Worm (Caenorhabditis elegans) whole organism, L4 larva: ENCODE measurements around the gene C33D9.6.

Experiments used
- F10B5.3 ChIP-seq: sonication (generic microtip); optimal IDR thresholded peaks from 2 replicates; lab custom pipeline; 2016; ENCODE audit warnings: mild to moderate bottlenecking, missing genetic modification characterization, missing compliant biosample characterization
- F26F4.8 ChIP-seq: fragments of 200-800 bp; sonication (Bioruptor generic); conservative IDR thresholded peaks from 2 replicates; pipeline ENCODE4 v1.3.6; 2022; ENCODE audit warnings: missing genetic modification characterization, missing compliant biosample characterization
- Y105C5A.15 ChIP-seq: fragments of 200-800 bp; sonication (Bioruptor generic); IDR thresholded peaks from 2 replicates; pipeline ENCODE4 v1.3.6; 2022; ENCODE audit warnings: missing genetic modification characterization, missing compliant biosample characterization
- Y75B8A.6 ChIP-seq: fragments of 200-800 bp; sonication (Bioruptor generic); IDR thresholded peaks from 2 replicates; pipeline ENCODE4 v1.3.6; 2022; ENCODE audit warnings: missing genetic modification reagents, missing genetic modification characterization, missing compliant biosample characterization
- aha-1 ChIP-seq: fragments of 150-350 bp; peaks from one replicate; lab custom pipeline; 2014; ENCODE audit warnings: missing biosample characterization, missing genetic modification characterization
- aly-2 ChIP-seq: sonication (generic microtip); optimal IDR thresholded peaks from 2 replicates; lab custom pipeline; 2018; ENCODE audit warnings: missing biosample characterization, missing genetic modification characterization
- ceh-28 ChIP-seq: fragments of 150-350 bp; optimal IDR thresholded peaks from 2 replicates; lab custom pipeline; 2014; ENCODE audit warnings: missing biosample characterization, missing genetic modification reagents, missing genetic modification characterization
- ceh-62 ChIP-seq: sonication (generic microtip); optimal IDR thresholded peaks from 2 replicates; lab custom pipeline; 2017; ENCODE audit warnings: missing biosample characterization, missing genetic modification characterization
- ctbp-1 ChIP-seq: fragments of 200-800 bp; sonication (Bioruptor generic); IDR thresholded peaks from 2 replicates; pipeline ENCODE4 v1.3.6; 2022; ENCODE audit warnings: missing genetic modification reagents, missing genetic modification characterization, missing compliant biosample characterization
- daf-19 ChIP-seq: fragments of 200-800 bp; sonication (Bioruptor generic); conservative IDR thresholded peaks from 2 replicates; pipeline ENCODE4 v1.3.6; 2022; ENCODE audit warnings: missing genetic modification characterization, missing compliant biosample characterization
- dmd-6 ChIP-seq: fragments of 200-800 bp; sonication (Bioruptor generic); IDR thresholded peaks from 2 replicates; pipeline ENCODE4 v1.3.6; 2022; ENCODE audit warnings: missing genetic modification reagents, missing genetic modification characterization, missing compliant biosample characterization
- dmd-9 ChIP-seq: fragments of 200-800 bp; sonication (Bioruptor generic); IDR thresholded peaks from 2 replicates; pipeline ENCODE4 v1.3.6; 2022; ENCODE audit warnings: missing genetic modification reagents, missing genetic modification characterization, missing compliant biosample characterization
- duxl-1 ChIP-seq: sonication (generic microtip); optimal IDR thresholded peaks from 2 replicates; lab custom pipeline; 2016; ENCODE audit warnings: mild to moderate bottlenecking, missing genetic modification characterization, moderate library complexity, missing compliant biosample characterization; ENCODE audit not compliant: poor library complexity
- egl-27 ChIP-seq: sonication (generic microtip); optimal IDR thresholded peaks from 3 replicates; lab custom pipeline; 2017; ENCODE audit warnings: missing biosample characterization, missing genetic modification reagents, missing genetic modification characterization
- egl-43 ChIP-seq: fragments of 200-800 bp; sonication (Bioruptor generic); IDR thresholded peaks from 2 replicates; pipeline ENCODE4 v1.3.6; 2022; ENCODE audit warnings: missing genetic modification reagents, missing genetic modification characterization, missing compliant biosample characterization
- fkh-10 ChIP-seq: fragments of 150-350 bp; optimal IDR thresholded peaks from 2 replicates; lab custom pipeline; 2014; ENCODE audit warnings: missing biosample characterization, missing genetic modification reagents, missing genetic modification characterization
- hif-1 ChIP-seq, 2 experiments: sonication (generic microtip); optimal IDR thresholded peaks; 2 replicates each; lab custom pipeline; 2016 to 2017; ENCODE audit warnings: missing compliant biosample characterization in 2 of 2, missing genetic modification characterization in 2 of 2, missing genetic modification reagents in 2 of 2, missing genotype in 2 of 2, mild to moderate bottlenecking in 1 of 2
- hlh-11 ChIP-seq: fragments of 200-800 bp; sonication (Bioruptor generic); optimal IDR thresholded peaks from 2 replicates; lab custom pipeline; 2018; ENCODE audit warnings: mild to moderate bottlenecking, missing genetic modification characterization, missing compliant biosample characterization
- lin-1 ChIP-seq: fragments of 200-800 bp; sonication (Bioruptor generic); IDR thresholded peaks from 2 replicates; pipeline ENCODE4 v1.3.6; 2022; ENCODE audit warnings: missing genetic modification reagents, missing genetic modification characterization, missing compliant biosample characterization
- lin-29 ChIP-seq: fragments of 200-800 bp; sonication (Bioruptor generic); IDR thresholded peaks from 2 replicates; pipeline ENCODE4 v1.3.6; 2022; ENCODE audit warnings: missing genetic modification reagents, missing genetic modification characterization, missing compliant biosample characterization
- lin-38 ChIP-seq: fragments of 200-800 bp; sonication (Bioruptor generic); IDR thresholded peaks from 2 replicates; pipeline ENCODE4 v1.3.6; 2022; ENCODE audit warnings: missing genetic modification reagents, missing genetic modification characterization, missing compliant biosample characterization
- lir-3 ChIP-seq: sonication (generic microtip); optimal IDR thresholded peaks from 2 replicates; lab custom pipeline; 2016; ENCODE audit warnings: mild to moderate bottlenecking, missing genetic modification characterization, missing compliant biosample characterization
- madf-9 ChIP-seq: fragments of 200-800 bp; sonication (Bioruptor generic); conservative IDR thresholded peaks from 2 replicates; pipeline ENCODE4 v1.3.6; 2022; ENCODE audit warnings: missing genetic modification reagents, missing genetic modification characterization, missing compliant biosample characterization
- mdt-29 ChIP-seq: fragments of 200-800 bp; sonication (Bioruptor generic); IDR thresholded peaks from 2 replicates; pipeline ENCODE4 v1.3.6; 2022; ENCODE audit warnings: missing genetic modification reagents, missing genetic modification characterization, missing compliant biosample characterization
- mep-1 ChIP-seq: fragments of 150-350 bp; sonication (generic microtip); optimal IDR thresholded peaks from 3 replicates; lab custom pipeline; 2014; ENCODE audit warnings: missing biosample characterization, missing genetic modification characterization
- mes-2 ChIP-seq: sonication (generic microtip); optimal IDR thresholded peaks from 2 replicates; lab custom pipeline; 2016; ENCODE audit warnings: missing genotype, mild to moderate bottlenecking, missing genetic modification characterization, missing compliant biosample characterization; ENCODE audit not compliant: poor library complexity, severe bottlenecking
- mxl-3 ChIP-seq: fragments of 200-800 bp; sonication (Bioruptor generic); optimal IDR thresholded peaks from 2 replicates; lab custom pipeline; 2018; ENCODE audit warnings: mild to moderate bottlenecking, missing genetic modification characterization, missing compliant biosample characterization
- nhr-102 ChIP-seq: sonication (generic microtip); optimal IDR thresholded peaks from 2 replicates; lab custom pipeline; 2016; ENCODE audit warnings: mild to moderate bottlenecking, missing genetic modification characterization, moderate library complexity, missing compliant biosample characterization
- nhr-111 ChIP-seq: fragments of 200-800 bp; sonication (Bioruptor generic); optimal IDR thresholded peaks from 2 replicates; lab custom pipeline; 2018; ENCODE audit warnings: mild to moderate bottlenecking, missing genetic modification characterization, missing compliant biosample characterization
- nhr-28 ChIP-seq: fragments of 150-350 bp; optimal IDR thresholded peaks from 2 replicates; lab custom pipeline; 2014; ENCODE audit warnings: missing biosample characterization, missing genetic modification characterization
- pha-4 ChIP-seq, 2 experiments: fragments of 150-350 bp in 1 of 2; fragments of 200-800 bp in 1 of 2; sonication (Bioruptor generic) in 1 of 2; IDR thresholded peaks in 1 of 2; optimal IDR thresholded peaks in 1 of 2; 2 replicates each; pipeline versions ENCODE4 v1.3.6 to Lab custom; 2014 to 2022; ENCODE audit warnings: missing genetic modification characterization in 2 of 2, missing genetic modification reagents in 2 of 2, missing biosample characterization in 1 of 2, missing compliant biosample characterization in 1 of 2
- rbr-2 ChIP-seq: sonication (generic microtip); optimal IDR thresholded peaks from 2 replicates; lab custom pipeline; 2016; ENCODE audit warnings: missing genotype, missing genetic modification characterization, missing compliant biosample characterization
- saeg-2 ChIP-seq: fragments of 200-800 bp; sonication (Bioruptor generic); IDR thresholded peaks from 2 replicates; pipeline ENCODE4 v1.3.6; 2022; ENCODE audit warnings: missing genetic modification reagents, missing genetic modification characterization, missing compliant biosample characterization
- skn-1 ChIP-seq: fragments of 150-350 bp; optimal IDR thresholded peaks from 2 replicates; lab custom pipeline; 2014; ENCODE audit warnings: missing biosample characterization, missing genetic modification characterization
- snpc-1.2 ChIP-seq: fragments of 200-800 bp; sonication (Bioruptor generic); IDR thresholded peaks from 2 replicates; pipeline ENCODE4 v1.3.6; 2022; ENCODE audit warnings: missing genetic modification reagents, missing genetic modification characterization, missing compliant biosample characterization
- snpc-4 ChIP-seq: fragments of 150-350 bp; optimal IDR thresholded peaks from 2 replicates; lab custom pipeline; 2014; ENCODE audit warnings: missing biosample characterization, missing genetic modification characterization
- spr-1 ChIP-seq: sonication (generic microtip); optimal IDR thresholded peaks from 2 replicates; lab custom pipeline; 2016; ENCODE audit warnings: mild to moderate bottlenecking, missing genetic modification characterization, missing compliant biosample characterization
- tra-1 ChIP-seq: fragments of 200-800 bp; sonication (Bioruptor generic); IDR thresholded peaks from 2 replicates; pipeline ENCODE4 v1.3.6; 2022; ENCODE audit warnings: missing genetic modification reagents, missing genetic modification characterization, missing compliant biosample characterization
- unc-39 ChIP-seq: sonication (generic microtip); optimal IDR thresholded peaks from 2 replicates; lab custom pipeline; 2017; ENCODE audit warnings: missing biosample characterization, missing genetic modification characterization
- unc-62 ChIP-seq, 3 experiments: fragments of 150-350 bp in 1 of 3; sonication (generic microtip); optimal IDR thresholded peaks in 2 of 3; peaks in 1 of 3; 1 replicate in 1 of 3; 2 replicates in 2 of 3; lab custom pipeline; 2014 to 2017; ENCODE audit warnings: missing biosample characterization in 3 of 3, missing genetic modification characterization in 3 of 3, missing genetic modification reagents in 3 of 3, missing genotype in 1 of 3
- zag-1 ChIP-seq: fragments of 150-350 bp; optimal IDR thresholded peaks from 2 replicates; lab custom pipeline; 2014; ENCODE audit warnings: missing biosample characterization, missing genetic modification characterization
- zip-2 ChIP-seq: fragments of 150-350 bp; optimal IDR thresholded peaks from 2 replicates; lab custom pipeline; 2014; ENCODE audit warnings: missing biosample characterization, missing genetic modification characterization
- ztf-11 ChIP-seq: fragments of 150-350 bp; optimal IDR thresholded peaks from 2 replicates; lab custom pipeline; 2014; ENCODE audit warnings: missing biosample characterization, missing genetic modification characterization

The C33D9.6 gene

DNA sequence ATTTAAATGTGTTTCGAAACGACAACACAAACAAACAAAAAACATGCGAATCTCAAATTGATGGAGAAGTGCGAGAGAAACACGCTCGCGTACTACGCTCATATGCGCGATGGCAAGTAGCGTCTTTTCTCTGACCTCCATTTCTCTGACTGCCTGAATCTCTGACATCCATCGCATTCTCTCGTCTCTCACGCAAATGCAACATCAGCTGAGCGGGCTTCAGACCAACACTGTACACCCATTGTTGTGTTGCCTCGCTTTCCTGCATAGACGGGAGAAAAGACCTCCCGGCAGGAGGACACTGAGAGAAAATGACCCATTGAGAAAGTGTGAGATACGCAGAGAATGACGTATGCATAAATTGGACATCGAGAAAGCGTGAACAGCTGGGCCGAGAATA is 4.2 kb upstream of the C33D9.6 start (continued):
- TF ChIP-seq pha-4 (GFP tag; IDR thresholded peaks at IDR 0.05; lab: Robert Waterston, UW): no peak
- peak; percentile 34 for TF ChIP-seq pha-4 (tag; optimal IDR thresholded peaks at IDR 0.05; lab: Kevin White, UChicago)
- TF ChIP-seq F26F4.8 (GFP tag; lab: Robert Waterston, UW): no peak
- TF ChIP-seq duxl-1 (tag; lab: Kevin White, UChicago): no peak
- no peak for TF ChIP-seq spr-1 (tag; lab: Kevin White, UChicago)
- TF ChIP-seq unc-39: no peak
- no peak for TF ChIP-seq zip-2 (tag; lab: Kevin White, UChicago)
- TF ChIP-seq, all 104 proteins: peak for 22

- TF ChIP-seq tra-1 (GFP tag; lab: Robert Waterston, UW): no peak
- no peak for TF ChIP-seq Y75B8A.6 (GFP tag; lab: Robert Waterston, UW)
- no peak for TF ChIP-seq Y105C5A.15 (GFP tag; lab: Robert Waterston, UW)
- no peak for TF ChIP-seq unc-39
- no peak for TF ChIP-seq dmd-9 (GFP tag; lab: Robert Waterston, UW)
- no peak for TF ChIP-seq mes-2 (tag; lab: Kevin White, UChicago)
- no peak for TF ChIP-seq ztf-11
- no peak for TF ChIP-seq F10B5.3 (tag; lab: Kevin White, UChicago)
- no peak for TF ChIP-seq lin-1 (GFP tag; lab: Robert Waterston, UW)
- no peak for TF ChIP-seq daf-19 (GFP tag; lab: Robert Waterston, UW)
- no peak for TF ChIP-seq egl-27
Measured at ce11 chrIV:8772800-8773256, 5.1 kb downstream of the C33D9.6 start, which contains the start of gene F20C5.6. Gene F20C5.6 (minus strand): TSS chrIV:8773206.

ce11 chrIV:8769539-8769938 is 8.4 kb downstream of the C33D9.6 start, which contains the start of gene F20C5.5:
Gene F20C5.5 (minus strand): TSS chrIV:8769639.
- TF ChIP-seq dmd-6 (GFP tag; lab: Robert Waterston, UW) (no peak), aha-1 (tag; lab: Kevin White, UChicago) (peak; percentile 39)
- TF ChIP-seq, all 104 proteins: peak for 1

DNA sequence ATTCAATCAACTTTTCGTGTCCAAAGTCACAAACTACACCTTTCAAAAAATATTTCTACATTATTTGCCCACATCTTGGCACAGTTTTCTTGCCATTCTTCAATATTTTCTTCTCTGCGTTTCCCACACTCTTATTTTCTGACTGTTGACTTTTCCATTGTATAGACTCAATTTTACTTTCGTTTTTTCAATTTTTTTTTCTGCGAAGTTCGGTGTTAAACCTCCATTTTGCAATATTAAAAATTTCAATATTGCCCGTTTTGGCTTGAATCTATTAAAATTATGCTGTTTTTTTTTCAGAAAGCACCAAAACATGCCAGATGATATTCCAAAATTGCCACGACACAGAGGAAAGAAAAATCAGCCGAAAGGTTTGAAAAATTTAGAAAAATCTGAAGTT is 13.4 kb downstream of the C33D9.6 start, which contains the start of gene cdc-50.B:
cdc-50.B (plus strand) TSS at position 301 of the 400 bp plus-strand sequence.
- TF ChIP-seq nhr-28 (tag; lab: Kevin White, UChicago): peak; percentile 27
- TF ChIP-seq ztf-11: no peak

DNA sequence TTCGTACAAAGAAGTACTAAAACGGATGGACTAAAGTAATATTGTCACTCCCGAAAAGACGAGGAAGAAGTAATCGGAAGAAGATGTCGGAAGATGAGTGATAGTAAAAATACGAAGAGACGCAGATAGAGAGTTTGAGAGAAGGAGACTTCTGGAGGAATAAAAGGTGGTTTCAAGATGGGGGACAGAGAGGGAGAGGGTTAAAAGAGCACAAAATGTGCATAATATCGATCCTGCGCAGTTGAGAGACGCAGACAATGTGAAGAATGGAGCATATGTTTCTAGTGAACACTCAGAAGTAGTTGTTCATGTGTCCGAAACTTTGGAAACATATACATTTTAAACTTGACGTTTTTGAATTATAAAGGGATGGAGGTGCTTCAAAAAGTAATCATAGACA is 15.5 kb downstream of the C33D9.6 start:
- TF ChIP-seq nhr-102: no peak
- no peak for TF ChIP-seq snpc-4 (tag; lab: Kevin White, UChicago)
- TF ChIP-seq lin-29: no peak
- no peak for TF ChIP-seq hlh-11 (tag; lab: Kevin White, UChicago)
- no peak for TF ChIP-seq daf-19 (GFP tag; lab: Robert Waterston, UW)
- no peak for TF ChIP-seq lir-3 (tag; lab: Kevin White, UChicago)
- TF ChIP-seq mdt-29 (GFP tag; lab: Robert Waterston, UW): no peak
- peak; percentile 94 for TF ChIP-seq fkh-10 (GFP tag; lab: Kevin White, UChicago)
- TF ChIP-seq unc-62 (GFP tag; optimal IDR thresholded peaks at IDR 0.05 in 1 of 2; lab: Kevin White, UChicago): peak in 1 of 2 experiments; percentile 98
- TF ChIP-seq unc-62 (tag; optimal IDR thresholded peaks at IDR 0.05; lab: Kevin White, UChicago): no peak
- no peak for TF ChIP-seq zag-1 (tag; lab: Kevin White, UChicago)
- TF ChIP-seq snpc-1.2 (GFP tag; lab: Robert Waterston, UW): no peak
- no peak for TF ChIP-seq mxl-3 (GFP tag; lab: Kevin White, UChicago)
- TF ChIP-seq mep-1 (tag; lab: Kevin White, UChicago): peak; percentile 61
- TF ChIP-seq ceh-28 (tag; lab: Kevin White, UChicago): peak; percentile 16
- TF ChIP-seq hif-1 (tag; optimal IDR thresholded peaks at IDR 0.05; lab: Kevin White, UChicago): no peak
- TF ChIP-seq nhr-111: no peak
- TF ChIP-seq madf-9 (GFP tag; lab: Robert Waterston, UW): no peak
- no peak for TF ChIP-seq dmd-9 (GFP tag; lab: Robert Waterston, UW)
- TF ChIP-seq ceh-62: no peak
- TF ChIP-seq rbr-2 (tag; lab: Kevin White, UChicago): peak; percentile 62
- no peak for TF ChIP-seq lin-38
- no peak for TF ChIP-seq saeg-2 (GFP tag; lab: Robert Waterston, UW)
- no peak for TF ChIP-seq egl-43 (GFP tag; lab: Robert Waterston, UW)
- TF ChIP-seq aly-2 (tag; lab: Kevin White, UChicago): no peak
- TF ChIP-seq skn-1 (tag; lab: Kevin White, UChicago): no peak
- TF ChIP-seq ctbp-1 (GFP tag; lab: Robert Waterston, UW): peak; percentile 61
